Worm (Caenorhabditis elegans) whole organism, L3 larva: Measurements from ENCODE around the gene Y55F3BR.10.

Experiments
- aly-2 ChIP-seq: fragments of 150-350 bp; optimal IDR thresholded peaks from 2 replicates; lab custom pipeline; 2014; ENCODE audit warnings: missing biosample characterization, missing genetic modification characterization
- ama-1 ChIP-seq: fragments of 150-350 bp; optimal IDR thresholded peaks from 2 replicates; lab custom pipeline; 2018
- ceh-28 ChIP-seq: fragments of 150-350 bp; optimal IDR thresholded peaks from 2 replicates; lab custom pipeline; 2014; ENCODE audit warnings: missing biosample characterization, missing genetic modification reagents, missing genetic modification characterization
- ceh-82 ChIP-seq: fragments of 150-350 bp; optimal IDR thresholded peaks from 2 replicates; lab custom pipeline; 2014; ENCODE audit warnings: missing biosample characterization, missing genetic modification characterization
- ceh-9 ChIP-seq: sonication (generic microtip); optimal IDR thresholded peaks from 2 replicates; lab custom pipeline; 2018; ENCODE audit warnings: missing biosample characterization, missing genetic modification characterization
- daf-12 ChIP-seq: fragments of 150-350 bp; optimal IDR thresholded peaks from 2 replicates; lab custom pipeline; 2014; ENCODE audit warnings: missing biosample characterization, missing genetic modification reagents, missing genetic modification characterization
- egl-27 ChIP-seq: sonication (generic microtip); optimal IDR thresholded peaks from 4 replicates; lab custom pipeline; 2017; ENCODE audit warnings: missing biosample characterization, missing genetic modification reagents, missing genetic modification characterization
- elt-1 ChIP-seq: fragments of 150-350 bp; optimal IDR thresholded peaks from 2 replicates; lab custom pipeline; 2014; ENCODE audit warnings: missing biosample characterization, missing genetic modification characterization
- elt-2 ChIP-seq: sonication (generic microtip); optimal IDR thresholded peaks from 2 replicates; lab custom pipeline; 2016; ENCODE audit warnings: missing genetic modification reagents, mild to moderate bottlenecking, missing genetic modification characterization, missing compliant biosample characterization
- elt-3 ChIP-seq, 3 experiments: fragments of 150-350 bp in 1 of 3; sonication (generic microtip) in 2 of 3; optimal IDR thresholded peaks; 2 replicates in 2 of 3; 4 replicates in 1 of 3; lab custom pipeline; 2014 to 2017; ENCODE audit warnings: missing biosample characterization in 3 of 3, missing genetic modification characterization in 3 of 3
- eor-1 ChIP-seq, 2 experiments: fragments of 150-350 bp; optimal IDR thresholded peaks; 2 replicates each; lab custom pipeline; 2014 to 2018; ENCODE audit warnings: missing biosample characterization in 2 of 2, missing genetic modification characterization in 2 of 2
- fkh-10 ChIP-seq: sonication (generic microtip); optimal IDR thresholded peaks from 2 replicates; lab custom pipeline; 2017; ENCODE audit warnings: missing biosample characterization, missing genetic modification reagents, missing genetic modification characterization
- fkh-2 ChIP-seq: fragments of 150-350 bp; optimal IDR thresholded peaks from 2 replicates; lab custom pipeline; 2014; ENCODE audit warnings: missing biosample characterization, missing genetic modification reagents, missing genetic modification characterization
- fos-1 ChIP-seq: fragments of 150-350 bp; optimal IDR thresholded peaks from 2 replicates; lab custom pipeline; 2014; ENCODE audit warnings: missing biosample characterization, missing genetic modification characterization
- jun-1 ChIP-seq: fragments of 150-350 bp; optimal IDR thresholded peaks from 2 replicates; lab custom pipeline; 2014; ENCODE audit warnings: missing biosample characterization, missing genetic modification reagents, missing genetic modification characterization
- lin-15B ChIP-seq: fragments of 150-350 bp; optimal IDR thresholded peaks from 2 replicates; lab custom pipeline; 2014; ENCODE audit warnings: missing biosample characterization, missing genetic modification characterization
- lin-39 ChIP-seq: fragments of 150-350 bp; optimal IDR thresholded peaks from 2 replicates; lab custom pipeline; 2018; ENCODE audit warnings: missing biosample characterization, missing genetic modification reagents, missing genetic modification characterization
- lsy-12 ChIP-seq: sonication (generic microtip); optimal IDR thresholded peaks from 2 replicates; lab custom pipeline; 2016; ENCODE audit warnings: mild to moderate bottlenecking, missing genetic modification characterization, missing compliant biosample characterization
- mdl-1 ChIP-seq: fragments of 150-350 bp; optimal IDR thresholded peaks from 2 replicates; lab custom pipeline; 2014; ENCODE audit warnings: missing biosample characterization, missing genetic modification characterization
- mml-1 ChIP-seq: fragments of 150-350 bp; sonication (generic microtip); optimal IDR thresholded peaks from 3 replicates; lab custom pipeline; 2014; ENCODE audit warnings: missing biosample characterization, missing genetic modification characterization
- nfya-1 ChIP-seq: sonication (generic microtip); optimal IDR thresholded peaks from 2 replicates; lab custom pipeline; 2017; ENCODE audit warnings: missing genetic modification characterization, mild to moderate bottlenecking, missing compliant biosample characterization, antibody characterized with exemption, moderate library complexity; ENCODE audit not compliant: insufficient read depth
- nhr-11 ChIP-seq: fragments of 150-350 bp; optimal IDR thresholded peaks from 2 replicates; lab custom pipeline; 2014; ENCODE audit warnings: missing biosample characterization, missing genetic modification characterization
- nhr-23 ChIP-seq: fragments of 150-350 bp; optimal IDR thresholded peaks from 2 replicates; lab custom pipeline; 2014; ENCODE audit warnings: missing biosample characterization, missing genetic modification reagents, missing genetic modification characterization
- nhr-237 ChIP-seq: fragments of 150-350 bp; optimal IDR thresholded peaks from 2 replicates; lab custom pipeline; 2014; ENCODE audit warnings: missing biosample characterization, missing genetic modification characterization
- nhr-25 ChIP-seq: sonication (generic microtip); optimal IDR thresholded peaks from 2 replicates; lab custom pipeline; 2017; ENCODE audit warnings: missing biosample characterization, missing genetic modification characterization
- nhr-43 ChIP-seq: sonication (generic microtip); optimal IDR thresholded peaks from 2 replicates; lab custom pipeline; 2016; ENCODE audit warnings: mild to moderate bottlenecking, missing genetic modification characterization, missing compliant biosample characterization; ENCODE audit not compliant: poor library complexity, severe bottlenecking
- nhr-67 ChIP-seq: fragments of 150-350 bp; optimal IDR thresholded peaks from 2 replicates; lab custom pipeline; 2014; ENCODE audit warnings: missing biosample characterization, missing genetic modification characterization
- nhr-76 ChIP-seq: fragments of 150-350 bp; sonication (generic microtip); optimal IDR thresholded peaks from 5 replicates; lab custom pipeline; 2014; ENCODE audit warnings: missing biosample characterization, missing genetic modification characterization
- nhr-77 ChIP-seq: fragments of 150-350 bp; optimal IDR thresholded peaks from 2 replicates; lab custom pipeline; 2014; ENCODE audit warnings: missing biosample characterization, missing genetic modification characterization
- pqm-1 ChIP-seq: fragments of 150-350 bp; optimal IDR thresholded peaks from 2 replicates; lab custom pipeline; 2017; ENCODE audit warnings: missing biosample characterization, missing genetic modification characterization, inconsistent platforms
- sea-2 ChIP-seq: fragments of 150-350 bp; sonication (generic microtip); optimal IDR thresholded peaks from 4 replicates; lab custom pipeline; 2014; ENCODE audit warnings: missing biosample characterization, missing genetic modification reagents, missing genetic modification characterization
- skn-1 ChIP-seq: fragments of 150-350 bp; optimal IDR thresholded peaks from 2 replicates; lab custom pipeline; 2014; ENCODE audit warnings: missing biosample characterization, missing genetic modification characterization
- tbx-2 ChIP-seq: sonication (generic microtip); optimal IDR thresholded peaks from 2 replicates; lab custom pipeline; 2016; ENCODE audit warnings: mild to moderate bottlenecking, missing genetic modification characterization, missing compliant biosample characterization
- unc-39 ChIP-seq: sonication (generic microtip); optimal IDR thresholded peaks from 4 replicates; lab custom pipeline; 2017; ENCODE audit warnings: missing biosample characterization, missing genetic modification characterization
- unc-62 ChIP-seq: fragments of 150-350 bp; sonication (generic microtip); optimal IDR thresholded peaks from 4 replicates; lab custom pipeline; 2014; ENCODE audit warnings: missing biosample characterization, missing genetic modification reagents, missing genetic modification characterization
- zag-1 ChIP-seq: fragments of 150-350 bp; optimal IDR thresholded peaks from 2 replicates; lab custom pipeline; 2014; ENCODE audit warnings: missing biosample characterization, missing genetic modification characterization
- ztf-4 ChIP-seq: fragments of 150-350 bp; optimal IDR thresholded peaks from 2 replicates; lab custom pipeline; 2014; ENCODE audit warnings: missing biosample characterization, missing genetic modification characterization

The Y55F3BR.10 gene

DNA sequence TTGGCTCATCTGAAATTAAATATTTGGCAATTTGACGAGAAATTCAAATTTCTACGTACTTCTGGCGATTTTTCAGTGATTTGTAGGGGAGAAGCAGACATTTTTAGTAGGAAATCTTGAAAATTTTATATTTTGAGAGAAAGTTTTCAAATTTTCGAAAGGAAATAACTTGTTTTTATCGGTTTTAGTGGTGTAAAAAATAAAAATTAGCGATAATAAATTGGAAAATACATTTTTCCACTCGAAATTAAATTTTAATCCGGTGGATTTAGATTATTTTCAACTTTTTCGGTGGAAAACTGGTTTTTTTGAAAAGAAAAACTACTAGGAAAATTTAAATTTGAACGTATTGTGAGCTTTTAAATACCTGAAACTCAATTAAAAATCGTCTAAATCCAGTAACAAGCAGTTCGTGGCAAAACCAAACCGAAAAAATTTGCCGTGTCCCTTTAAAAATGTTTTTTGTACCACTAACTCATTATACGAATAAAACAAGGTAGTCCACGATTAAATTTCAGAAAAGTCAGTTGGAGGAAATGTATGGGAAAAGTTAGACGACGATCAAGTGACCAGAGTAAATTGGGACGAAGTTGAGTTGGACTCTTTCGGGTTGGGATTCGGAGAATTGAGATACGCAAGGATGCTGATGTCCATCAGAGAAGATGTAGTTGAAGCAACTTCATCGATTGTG, at the start of gene Y55F3BR.10, which contains the start of gene madf-1:
Gene Y55F3BR.10 (plus strand): TSS at position 641 of the 691 bp plus-strand sequence.
Gene madf-1 (minus strand): TSS at position 101 of the 691 bp plus-strand sequence.
- no peak for TF ChIP-seq lin-39 (tag; lab: Kevin White, UChicago)
- TF ChIP-seq elt-3 (tag; optimal IDR thresholded peaks at IDR 0.05; lab: Kevin White, UChicago): no peak
- no peak for TF ChIP-seq daf-12
- no peak for TF ChIP-seq fos-1 (tag; lab: Kevin White, UChicago)
- TF ChIP-seq ztf-4 (tag; lab: Kevin White, UChicago): no peak
- no peak for TF ChIP-seq nhr-77 (tag; lab: Kevin White, UChicago)
- no peak for TF ChIP-seq nfya-1
- no peak for TF ChIP-seq jun-1 (tag; lab: Kevin White, UChicago)
- no peak for TF ChIP-seq mml-1 (tag; lab: Kevin White, UChicago)
- TF ChIP-seq nhr-11 (tag; lab: Kevin White, UChicago): no peak
- TF ChIP-seq pqm-1: no peak
- TF ChIP-seq skn-1 (tag; lab: Kevin White, UChicago): no peak
- no peak for TF ChIP-seq ceh-9 (tag; lab: Kevin White, UChicago)
- TF ChIP-seq aly-2 (tag; lab: Kevin White, UChicago): no peak
- no peak for TF ChIP-seq sea-2 (GFP tag; lab: Kevin White, UChicago)
- no peak for TF ChIP-seq elt-2 (tag; lab: Kevin White, UChicago)
- no peak for TF ChIP-seq egl-27 (tag; lab: Kevin White, UChicago)

DNA sequence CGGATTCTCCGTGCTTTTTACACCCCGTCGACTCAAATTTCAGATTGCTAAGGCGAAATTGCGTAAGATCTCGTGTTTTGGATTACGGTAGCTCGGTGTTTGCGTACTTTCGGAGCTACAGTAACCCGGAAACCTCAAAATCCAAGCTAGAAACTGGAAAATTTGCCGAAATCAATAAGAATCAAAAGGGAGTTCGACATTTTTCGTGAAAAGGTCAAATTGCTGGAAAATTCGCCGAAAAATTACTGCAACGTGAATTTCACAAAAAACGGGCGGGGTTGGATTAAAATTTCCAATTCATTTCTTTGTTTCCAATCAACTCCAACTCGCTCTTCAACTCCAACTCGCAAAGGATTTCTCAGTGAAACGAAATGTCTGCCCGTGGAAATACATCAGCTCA, 44.5 kb upstream of the Y55F3BR.10 start, which contains the start of gene F56B3.6:
Gene F56B3.6 (plus strand): TSS at position 301 of the 400 bp plus-strand sequence.
- TF ChIP-seq eor-1 (tag; optimal IDR thresholded peaks at IDR 0.05; lab: Kevin White, UChicago) (no peak), fos-1 (tag; lab: Kevin White, UChicago) (no peak), ztf-4 (tag; lab: Kevin White, UChicago) (no peak), nhr-67 (no peak), aly-2 (tag; lab: Kevin White, UChicago) (no peak), elt-1 (tag; lab: Kevin White, UChicago) (no peak), fkh-2 (tag; lab: Kevin White, UChicago) (no peak), zag-1 (no peak), nhr-237 (tag; lab: Kevin White, UChicago) (no peak), nfya-1 (no peak), ceh-9 (tag; lab: Kevin White, UChicago) (no peak), ceh-28 (tag; lab: Kevin White, UChicago) (no peak), mdl-1 (tag; lab: Kevin White, UChicago) (no peak), jun-1 (tag; lab: Kevin White, UChicago) (no peak), unc-39 (tag; lab: Kevin White, UChicago) (no peak), ama-1 (lab: Kevin White, UChicago) (no peak), unc-62 (GFP tag; lab: Kevin White, UChicago) (no peak), nhr-43 (no peak), lsy-12 (no peak), mml-1 (tag; lab: Kevin White, UChicago) (no peak)

DNA sequence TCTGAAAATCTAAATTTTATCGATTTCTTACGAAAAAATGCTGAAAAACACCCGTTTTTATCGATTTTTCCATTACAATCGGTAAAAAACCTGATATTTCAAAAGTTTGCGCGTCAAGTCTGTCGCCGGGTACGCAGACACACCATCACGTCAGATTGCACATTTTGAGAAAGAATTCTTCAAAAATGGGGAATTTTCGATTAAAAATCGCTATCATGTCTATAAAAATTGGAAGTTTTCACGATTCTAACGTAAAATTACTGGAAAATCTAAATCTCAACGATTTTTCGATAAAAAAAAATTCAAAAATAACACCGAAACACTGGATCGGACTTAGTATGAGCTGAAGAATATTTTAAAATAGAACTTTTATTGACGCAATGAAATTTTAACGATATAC, 38.0 kb upstream of the Y55F3BR.10 start, which contains the start of gene F56B3.4:
Gene F56B3.4 (minus strand): TSS at position 1 of the 400 bp plus-strand sequence.
- TF ChIP-seq nhr-25 (tag; lab: Kevin White, UChicago) (no peak), fkh-10 (GFP tag; lab: Kevin White, UChicago) (no peak), fos-1 (tag; lab: Kevin White, UChicago) (no peak), ceh-28 (tag; lab: Kevin White, UChicago) (no peak), nhr-77 (tag; lab: Kevin White, UChicago) (no peak), ceh-9 (tag; lab: Kevin White, UChicago) (no peak)
- TF ChIP-seq, all 47 proteins: peak for 0

DNA sequence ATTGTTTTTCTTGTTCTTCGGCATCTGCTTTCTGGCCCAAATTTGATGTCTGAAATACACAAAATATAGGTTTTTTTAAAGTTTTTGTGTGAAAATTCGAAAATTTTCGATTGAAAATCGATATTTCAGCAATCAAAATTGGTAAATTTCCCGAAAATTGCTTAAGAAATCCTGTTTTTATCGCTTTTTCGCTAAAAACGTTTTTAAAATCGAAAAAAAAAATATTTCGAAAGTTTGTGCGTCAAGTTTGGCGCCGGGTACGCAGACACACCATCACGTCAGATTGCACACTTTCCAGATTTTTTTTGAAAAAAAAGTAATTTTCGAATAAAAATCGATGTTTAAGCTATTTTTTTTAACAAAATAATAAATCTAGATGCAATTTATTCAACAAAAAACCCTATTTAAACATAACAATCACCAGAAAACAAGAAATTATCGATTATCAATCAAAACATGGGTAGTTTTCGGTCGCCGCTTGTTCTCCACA, 36.8 kb upstream of the Y55F3BR.10 start, which contains the start of gene skr-18:
Gene skr-18 (minus strand): TSS at position 51 of the 490 bp plus-strand sequence.
- no peak for TF ChIP-seq lin-15B
- TF ChIP-seq ama-1 (lab: Kevin White, UChicago): no peak
- no peak for TF ChIP-seq mml-1 (tag; lab: Kevin White, UChicago)
- no peak for TF ChIP-seq nhr-76 (tag; lab: Kevin White, UChicago)
- TF ChIP-seq fkh-10 (GFP tag; lab: Kevin White, UChicago): no peak
- TF ChIP-seq tbx-2: no peak
- TF ChIP-seq ceh-82 (tag; lab: Kevin White, UChicago): no peak
- no peak for TF ChIP-seq daf-12
- TF ChIP-seq nhr-23 (tag; lab: Kevin White, UChicago): no peak
- TF ChIP-seq elt-3 (tag; optimal IDR thresholded peaks at IDR 0.05; lab: Kevin White, UChicago): no peak
- no peak for TF ChIP-seq ceh-28 (tag; lab: Kevin White, UChicago)
- no peak for TF ChIP-seq elt-2 (tag; lab: Kevin White, UChicago)
